Worm (Caenorhabditis elegans): Measurements from ENCODE around the gene Y49E10.29.

The Y49E10.29 gene

DNA sequence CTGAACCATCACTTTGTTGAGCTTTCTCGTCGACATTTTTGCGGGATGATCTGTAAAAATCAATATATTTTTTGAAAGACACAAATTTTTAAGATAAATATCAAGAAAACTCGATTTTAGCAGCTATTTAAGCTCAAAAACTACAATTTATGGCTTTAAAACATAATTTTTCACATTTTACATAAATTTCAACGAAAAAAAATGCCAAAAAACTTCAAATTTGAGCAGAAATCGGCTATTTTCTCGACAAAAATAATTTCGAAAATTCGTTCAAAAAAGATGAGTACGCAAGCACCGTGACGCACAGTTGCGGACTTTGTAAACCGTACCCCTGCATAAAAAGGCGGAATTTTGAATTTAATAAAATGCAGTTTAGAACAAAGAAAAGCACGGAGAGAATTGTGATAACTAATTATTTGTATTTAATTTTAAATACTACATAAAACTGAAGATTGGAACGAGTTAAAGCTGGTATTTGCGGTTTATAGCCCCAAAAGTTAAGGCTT is 39.3 kb upstream of the Y49E10.29 start, which contains the start of gene snr-6:
snr-6 (minus strand) TSS at position 51 of the 506 bp plus-strand sequence.
- no peak for TF ChIP-seq egl-27 (tag; optimal IDR thresholded peaks at IDR 0.05)
- TF ChIP-seq unc-55 (GFP tag; optimal IDR thresholded peaks at IDR 0.05) = peak; percentile 93
- TF ChIP-seq mdl-1 (tag; optimal IDR thresholded peaks at IDR 0.05) = no peak
- TF ChIP-seq lsy-2 (tag; optimal IDR thresholded peaks at IDR 0.05) = peak; percentile 95 to 99
- TF ChIP-seq ama-1 (optimal IDR thresholded peaks at IDR 0.05) = no peak
- no peak for TF ChIP-seq nhr-10 (tag; optimal IDR thresholded peaks at IDR 0.05)
- TF ChIP-seq nhr-11 (tag; optimal IDR thresholded peaks at IDR 0.05) = no peak
- TF ChIP-seq peb-1 (tag; optimal IDR thresholded peaks at IDR 0.05) = no peak
- no peak for TF ChIP-seq Y55F3AM.14 (GFP tag; optimal IDR thresholded peaks at IDR 0.05)
- TF ChIP-seq ZK546.5 (tag; optimal IDR thresholded peaks at IDR 0.05) = no peak
- TF ChIP-seq ceh-82 (tag; optimal IDR thresholded peaks at IDR 0.05) = no peak
- TF ChIP-seq crh-2 (tag; optimal IDR thresholded peaks at IDR 0.05) = peak; percentile 49
- TF ChIP-seq nhr-12 (tag; optimal IDR thresholded peaks at IDR 0.05) = no peak
- no peak for TF ChIP-seq dmd-4 (tag; optimal IDR thresholded peaks at IDR 0.05)
- no peak for TF ChIP-seq ztf-1 (GFP tag; conservative IDR thresholded peaks at IDR 0.05)
- peak; percentile 14 for TF ChIP-seq fos-1 (tag; optimal IDR thresholded peaks at IDR 0.05)
- TF ChIP-seq elt-3 (tag; optimal IDR thresholded peaks at IDR 0.05) = no peak
- TF ChIP-seq nhr-21 (tag; optimal IDR thresholded peaks at IDR 0.05) = peak; percentile 27
- peak; percentile 29 for TF ChIP-seq snpc-4 (tag; optimal IDR thresholded peaks at IDR 0.05)
- TF ChIP-seq nhr-25 (tag; optimal IDR thresholded peaks at IDR 0.05) = peak; percentile 22
- TF ChIP-seq nhr-129 (tag; optimal IDR thresholded peaks at IDR 0.05) = peak; percentile 79
- TF ChIP-seq mab-5 (tag; optimal IDR thresholded peaks at IDR 0.05) = peak; percentile 42
- TF ChIP-seq C34F6.9 (tag; optimal IDR thresholded peaks at IDR 0.05) = peak; percentile 85
- TF ChIP-seq lin-11 (tag; optimal IDR thresholded peaks at IDR 0.05) = peak; percentile 25
- TF ChIP-seq zag-1 (tag; optimal IDR thresholded peaks at IDR 0.05) = peak; percentile 11
- TF ChIP-seq skn-1 (tag; optimal IDR thresholded peaks at IDR 0.05) = no peak
- TF ChIP-seq elt-1 (tag; optimal IDR thresholded peaks at IDR 0.05) = no peak
- no peak for TF ChIP-seq ztf-4 (tag; optimal IDR thresholded peaks at IDR 0.05)
- TF ChIP-seq F13H6.1 (tag; optimal IDR thresholded peaks at IDR 0.05) = peak; percentile 38
- TF ChIP-seq sma-9 (GFP tag; optimal IDR thresholded peaks at IDR 0.05) = peak; percentile 53
- TF ChIP-seq sma-9 (tag; optimal IDR thresholded peaks at IDR 0.05) = no peak
- peak; percentile 79 for TF ChIP-seq lin-13 (GFP tag; optimal IDR thresholded peaks at IDR 0.05)
- no peak for TF ChIP-seq R02D3.7 (tag; optimal IDR thresholded peaks at IDR 0.05)
- no peak for TF ChIP-seq nhr-77 (tag; optimal IDR thresholded peaks at IDR 0.05)
- peak; percentile 20 for TF ChIP-seq blmp-1 (tag; optimal IDR thresholded peaks at IDR 0.05; ENCODE audit: insufficient read depth)
- TF ChIP-seq sem-4 (tag; optimal IDR thresholded peaks at IDR 0.05) = peak; percentile 64
- no peak for TF ChIP-seq mbf-1 (tag; optimal IDR thresholded peaks at IDR 0.05)
- peak; percentile 49 for TF ChIP-seq sma-3 (GFP tag; optimal IDR thresholded peaks at IDR 0.05)
- TF ChIP-seq unc-62 (GFP tag; optimal IDR thresholded peaks at IDR 0.05) = no peak
- TF ChIP-seq ztf-11 (tag; optimal IDR thresholded peaks at IDR 0.05) = no peak
- peak; percentile 1 for TF ChIP-seq nhr-6 (tag; optimal IDR thresholded peaks at IDR 0.05)
- TF ChIP-seq nhr-23 (tag; optimal IDR thresholded peaks at IDR 0.05) = no peak
- peak; percentile 96 for TF ChIP-seq gmeb-1 (tag; optimal IDR thresholded peaks at IDR 0.05)
- no peak for TF ChIP-seq unc-39 (tag; optimal IDR thresholded peaks at IDR 0.05)
- no peak for TF ChIP-seq aly-2 (tag; optimal IDR thresholded peaks at IDR 0.05)
- TF ChIP-seq lin-39 (tag; optimal IDR thresholded peaks at IDR 0.05) = no peak
- no peak for TF ChIP-seq ceh-16 (tag; optimal IDR thresholded peaks at IDR 0.05)
- no peak for TF ChIP-seq nhr-237 (tag; optimal IDR thresholded peaks at IDR 0.05)
- TF ChIP-seq alr-1 (tag; optimal IDR thresholded peaks at IDR 0.05) = no peak
